Fruit fly (Drosophila melanogaster) whole organism, embryonic: Measurements from ENCODE around the gene CG13039.

Experiments
- Atf-2 ChIP-seq: fragments of 200-800 bp; sonication (Bioruptor generic); optimal IDR thresholded peaks from 2 replicates; lab custom pipeline; 2016; ENCODE audit warnings: missing biosample characterization, missing genetic modification characterization
- CG14050 ChIP-seq: fragments of 200-800 bp; sonication (Bioruptor generic); IDR thresholded peaks from 3 replicates; pipeline ENCODE4 v1.3.6; 2022; ENCODE audit warnings: missing biosample characterization, missing genetic modification characterization
- CG16863 ChIP-seq: fragments of 200-800 bp; sonication (Bioruptor generic); optimal IDR thresholded peaks from 3 replicates; lab custom pipeline; 2016; ENCODE audit warnings: missing biosample characterization, missing genetic modification characterization
- CG2116 ChIP-seq: fragments of 200-800 bp; sonication (Bioruptor generic); optimal IDR thresholded peaks from 3 replicates; lab custom pipeline; 2018; ENCODE audit warnings: missing biosample characterization, mild to moderate bottlenecking, missing genetic modification characterization
- CG2678 ChIP-seq: fragments of 200-800 bp; sonication (Bioruptor generic); optimal IDR thresholded peaks from 3 replicates; lab custom pipeline; 2019; ENCODE audit warnings: missing biosample characterization, mild to moderate bottlenecking, missing genetic modification characterization, moderate library complexity
- CG30403 ChIP-seq: fragments of 200-800 bp; sonication (Bioruptor generic); optimal IDR thresholded peaks from 3 replicates; lab custom pipeline; 2016; ENCODE audit warnings: missing biosample characterization, missing genetic modification characterization
- CG30431 ChIP-seq: fragments of 200-800 bp; sonication (Bioruptor generic); optimal IDR thresholded peaks from 2 replicates; lab custom pipeline; 2017; ENCODE audit warnings: missing biosample characterization, missing genetic modification characterization
- CG3065 ChIP-seq: fragments of 200-800 bp; sonication (Bioruptor generic); optimal IDR thresholded peaks from 2 replicates; lab custom pipeline; 2016; ENCODE audit warnings: missing biosample characterization, missing genetic modification characterization
- CG31224 ChIP-seq: fragments of 200-800 bp; sonication (Bioruptor generic); IDR thresholded peaks from 2 replicates; pipeline ENCODE4 v1.3.6; 2022; ENCODE audit warnings: missing biosample characterization, missing genetic modification characterization
- CG34376 ChIP-seq: fragments of 200-800 bp; sonication (Bioruptor generic); optimal IDR thresholded peaks from 2 replicates; lab custom pipeline; 2018; ENCODE audit warnings: missing biosample characterization, mild to moderate bottlenecking, missing genetic modification characterization
- CG34422 ChIP-seq: fragments of 200-800 bp; sonication (Bioruptor generic); IDR thresholded peaks from 3 replicates; pipeline ENCODE4 v1.3.6; 2022; ENCODE audit warnings: missing biosample characterization, missing genetic modification characterization
- CG3838 ChIP-seq: fragments of 200-800 bp; sonication (Bioruptor generic); optimal IDR thresholded peaks from 3 replicates; lab custom pipeline; 2016; ENCODE audit warnings: missing biosample characterization, missing genetic modification characterization
- CG42726 ChIP-seq: fragments of 200-800 bp; sonication (Bioruptor generic); IDR thresholded peaks from 2 replicates; pipeline ENCODE4 v1.3.6; 2022; ENCODE audit warnings: missing biosample characterization, missing genetic modification characterization; ENCODE audit not compliant: partially characterized antibody
- CG4424 ChIP-seq: fragments of 200-800 bp; sonication (Bioruptor generic); optimal IDR thresholded peaks from 3 replicates; lab custom pipeline; 2016; ENCODE audit warnings: missing biosample characterization, missing genetic modification characterization
- CG8478 ChIP-seq: fragments of >200 bp; optimal IDR thresholded peaks from 2 replicates; lab custom pipeline; 2018
- CG9932 ChIP-seq: fragments of 200-800 bp; sonication (Bioruptor generic); IDR thresholded peaks from 2 replicates; pipeline ENCODE4 v1.3.6; 2022; ENCODE audit warnings: missing biosample characterization, missing genetic modification characterization
- Dbx ChIP-seq: fragments of 200-800 bp; sonication (Bioruptor generic); IDR thresholded peaks from 3 replicates; pipeline ENCODE4 v1.3.6; 2022; ENCODE audit warnings: missing biosample characterization, missing genetic modification characterization
- Doc3 ChIP-seq: fragments of 200-800 bp; sonication (Bioruptor generic); IDR thresholded peaks from 3 replicates; pipeline ENCODE4 v1.3.6; 2022; ENCODE audit warnings: missing biosample characterization, missing genetic modification characterization; ENCODE audit not compliant: partially characterized antibody
- Drgx ChIP-seq: fragments of 200-800 bp; sonication (Bioruptor generic); IDR thresholded peaks from 2 replicates; pipeline ENCODE4 v1.3.6; 2022; ENCODE audit warnings: missing biosample characterization, missing genetic modification characterization
- Elba2 ChIP-seq: fragments of 200-800 bp; sonication (Bioruptor generic); optimal IDR thresholded peaks from 3 replicates; lab custom pipeline; 2016; ENCODE audit warnings: missing biosample characterization, missing genetic modification characterization
- HmgD ChIP-seq: fragments of 200-800 bp; sonication (Bioruptor generic); optimal IDR thresholded peaks from 3 replicates; lab custom pipeline; 2016; ENCODE audit warnings: missing biosample characterization, missing genetic modification characterization
- Hr39 ChIP-seq: fragments of >200 bp; optimal IDR thresholded peaks from 2 replicates; lab custom pipeline; 2017
- Hr78 ChIP-seq, 2 experiments: fragments of 200-800 bp in 1 of 2; fragments of >200 bp in 1 of 2; sonication (Bioruptor generic) in 1 of 2; optimal IDR thresholded peaks; 2 replicates each; lab custom pipeline; 2017 to 2019; ENCODE audit warnings: missing biosample characterization in 2 of 2, missing genetic modification characterization in 2 of 2, mild to moderate bottlenecking in 1 of 2, moderate library complexity in 1 of 2
- Hsf ChIP-seq: fragments of 200-800 bp; sonication (Bioruptor generic); optimal IDR thresholded peaks from 3 replicates; lab custom pipeline; 2016; ENCODE audit warnings: missing biosample characterization, missing genetic modification characterization
- Med ChIP-seq: fragments of 200-800 bp; sonication (Bioruptor generic); peaks from one replicate; lab custom pipeline; 2016; ENCODE audit warnings: missing biosample characterization, missing genetic modification characterization, mild to moderate bottlenecking, inconsistent platforms, moderate library complexity
- Oaz ChIP-seq: fragments of 200-800 bp; sonication (Bioruptor generic); IDR thresholded peaks from 2 replicates; pipeline ENCODE4 v1.3.6; 2022; ENCODE audit warnings: missing biosample characterization, missing genetic modification characterization
- Sox100B ChIP-seq: fragments of 200-800 bp; sonication (Bioruptor generic); optimal IDR thresholded peaks from 3 replicates; lab custom pipeline; 2018; ENCODE audit warnings: missing biosample characterization, mild to moderate bottlenecking, missing genetic modification characterization
- TFAM ChIP-seq: fragments of 200-800 bp; sonication (Bioruptor generic); optimal IDR thresholded peaks from 2 replicates; lab custom pipeline; 2017; ENCODE audit warnings: missing biosample characterization, missing genetic modification characterization, inconsistent platforms
- ato ChIP-seq: fragments of 200-800 bp; sonication (Bioruptor generic); IDR thresholded peaks from 2 replicates; pipeline ENCODE4 v1.3.6; 2022; ENCODE audit warnings: missing biosample characterization, missing genetic modification characterization; ENCODE audit not compliant: partially characterized antibody
- danr ChIP-seq: fragments of 200-800 bp; sonication (Bioruptor generic); IDR thresholded peaks from 2 replicates; pipeline ENCODE4 v1.3.6; 2022; ENCODE audit warnings: missing biosample characterization, missing genetic modification characterization
- grau ChIP-seq: fragments of 200-800 bp; optimal IDR thresholded peaks from 3 replicates; lab custom pipeline; 2019; ENCODE audit warnings: missing biosample characterization, mild to moderate bottlenecking, missing genetic modification characterization, moderate library complexity
- gt ChIP-seq: fragments of 200-800 bp; sonication (Bioruptor generic); IDR thresholded peaks from 2 replicates; pipeline ENCODE4 v1.3.6; 2022; ENCODE audit warnings: missing biosample characterization, missing genetic modification characterization
- hb ChIP-seq: fragments of 200-800 bp; sonication (Bioruptor generic); IDR thresholded peaks from 3 replicates; pipeline ENCODE4 v1.3.6; 2022; ENCODE audit warnings: missing biosample characterization, missing genetic modification characterization; ENCODE audit not compliant: partially characterized antibody
- kah ChIP-seq: fragments of 200-800 bp; sonication (Bioruptor generic); optimal IDR thresholded peaks from 2 replicates; lab custom pipeline; 2018; ENCODE audit warnings: missing biosample characterization, mild to moderate bottlenecking, missing genetic modification characterization
- lbe ChIP-seq: fragments of 200-800 bp; sonication (Bioruptor generic); optimal IDR thresholded peaks from 2 replicates; lab custom pipeline; 2016; ENCODE audit warnings: missing biosample characterization, mild to moderate bottlenecking, missing genetic modification characterization
- nom ChIP-seq: fragments of 200-800 bp; sonication (Bioruptor generic); optimal IDR thresholded peaks from 2 replicates; lab custom pipeline; 2017; ENCODE audit warnings: missing biosample characterization, missing genetic modification characterization, mild to moderate bottlenecking, moderate library complexity, missing genetic modification reagents
- otp ChIP-seq: fragments of 200-800 bp; sonication (Bioruptor generic); IDR thresholded peaks from 3 replicates; pipeline ENCODE4, ENCODE4 v1.3.6; 2022; ENCODE audit warnings: missing biosample characterization, missing genetic modification characterization
- repo ChIP-seq: fragments of 200-800 bp; sonication (Bioruptor generic); optimal IDR thresholded peaks from 2 replicates; lab custom pipeline; 2016; ENCODE audit warnings: missing biosample characterization, missing genetic modification characterization
- slou ChIP-seq: fragments of 200-800 bp; sonication (Bioruptor generic); optimal IDR thresholded peaks from 3 replicates; lab custom pipeline; 2016; ENCODE audit warnings: missing biosample characterization, missing genetic modification characterization
- so ChIP-seq: fragments of 200-800 bp; sonication (Bioruptor generic); IDR thresholded peaks from 3 replicates; pipeline ENCODE4 v1.3.6; 2022; ENCODE audit warnings: missing biosample characterization, missing genetic modification characterization
- tgo ChIP-seq: fragments of 200-800 bp; sonication (Bioruptor generic); IDR thresholded peaks from 3 replicates; pipeline ENCODE4 v1.3.6; 2022; ENCODE audit warnings: missing biosample characterization, missing genetic modification characterization
- tll ChIP-seq, 2 experiments: fragments of 200-800 bp in 1 of 2; fragments of >200 bp in 1 of 2; sonication (Bioruptor generic) in 1 of 2; optimal IDR thresholded peaks; 2 replicates each; lab custom pipeline; 2017 to 2019; ENCODE audit warnings: missing biosample characterization in 2 of 2, missing genetic modification characterization in 2 of 2, mild to moderate bottlenecking in 1 of 2, moderate library complexity in 1 of 2
- tna ChIP-seq: fragments of 200-800 bp; sonication (Bioruptor generic); IDR thresholded peaks from 2 replicates; pipeline ENCODE4 v1.3.6; 2022; ENCODE audit warnings: missing biosample characterization, missing genetic modification characterization; ENCODE audit not compliant: partially characterized antibody
- trem ChIP-seq: fragments of 200-800 bp; optimal IDR thresholded peaks from 3 replicates; lab custom pipeline; 2019; ENCODE audit warnings: missing biosample characterization, mild to moderate bottlenecking, missing genetic modification characterization, moderate library complexity
- unc-4 ChIP-seq: fragments of 200-800 bp; sonication (Bioruptor generic); IDR thresholded peaks from 2 replicates; pipeline ENCODE4 v1.3.6; 2022; ENCODE audit warnings: missing biosample characterization, missing genetic modification characterization; ENCODE audit not compliant: partially characterized antibody
- unpg ChIP-seq: fragments of 200-800 bp; sonication (Bioruptor generic); optimal IDR thresholded peaks from 3 replicates; lab custom pipeline; 2018; ENCODE audit warnings: missing biosample characterization, mild to moderate bottlenecking, missing genetic modification characterization, moderate library complexity
- vnd ChIP-seq: fragments of 200-800 bp; sonication (Bioruptor generic); IDR thresholded peaks from 3 replicates; pipeline ENCODE4 v1.3.6; 2022; ENCODE audit warnings: missing biosample characterization, missing genetic modification characterization; ENCODE audit not compliant: partially characterized antibody

Gene CG13039

DNA sequence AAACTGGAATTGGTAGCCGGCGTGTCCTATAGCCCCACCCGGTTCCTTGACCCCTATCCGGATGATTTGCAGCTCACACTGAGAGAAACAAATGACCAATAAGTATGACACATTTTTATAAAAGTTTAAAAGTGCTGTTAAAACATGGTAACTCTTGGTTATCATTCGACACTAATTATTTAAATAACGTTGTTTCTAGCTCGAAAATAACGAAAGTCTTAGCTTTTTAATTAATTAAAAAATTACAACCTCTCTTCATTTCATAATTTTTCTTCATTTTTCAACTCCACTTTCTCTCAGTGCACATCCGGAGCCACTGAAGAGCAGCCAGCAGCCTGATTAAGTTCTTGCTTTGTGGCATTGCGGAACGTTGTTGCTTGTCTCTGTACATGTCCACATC lies 37.6 kb upstream of the CG13039 start (continued):
- TF ChIP-seq CG30431 (GFP tag; lab: Kevin White, UChicago), result no peak
- TF ChIP-seq Atf-2 (GFP tag; lab: Kevin White, UChicago), result no peak
- no peak for TF ChIP-seq trem (tag; lab: Kevin White, UChicago)
- TF ChIP-seq CG34376 (GFP tag; lab: Kevin White, UChicago), result no peak
- peak; percentile 6 for TF ChIP-seq Hsf (GFP tag; lab: Kevin White, UChicago)
- no peak for TF ChIP-seq CG2116 (GFP tag; lab: Kevin White, UChicago)
- TF ChIP-seq Sox100B (GFP tag; lab: Kevin White, UChicago), result peak; percentile 6
- peak; percentile 47 for TF ChIP-seq lbe (GFP tag; lab: Kevin White, UChicago)
- no peak for TF ChIP-seq CG2678 (tag; lab: Kevin White, UChicago)
- peak; percentile 5 for TF ChIP-seq grau (tag; lab: Kevin White, UChicago)
- no peak for TF ChIP-seq so (GFP tag; lab: Robert Waterston, UW)
- no peak for TF ChIP-seq tll (GFP tag; optimal IDR thresholded peaks at IDR 0.05; lab: Kevin White, UChicago)
- TF ChIP-seq CG16863 (GFP tag; lab: Kevin White, UChicago), result no peak
- no peak for TF ChIP-seq repo (GFP tag; lab: Kevin White, UChicago)

DNA sequence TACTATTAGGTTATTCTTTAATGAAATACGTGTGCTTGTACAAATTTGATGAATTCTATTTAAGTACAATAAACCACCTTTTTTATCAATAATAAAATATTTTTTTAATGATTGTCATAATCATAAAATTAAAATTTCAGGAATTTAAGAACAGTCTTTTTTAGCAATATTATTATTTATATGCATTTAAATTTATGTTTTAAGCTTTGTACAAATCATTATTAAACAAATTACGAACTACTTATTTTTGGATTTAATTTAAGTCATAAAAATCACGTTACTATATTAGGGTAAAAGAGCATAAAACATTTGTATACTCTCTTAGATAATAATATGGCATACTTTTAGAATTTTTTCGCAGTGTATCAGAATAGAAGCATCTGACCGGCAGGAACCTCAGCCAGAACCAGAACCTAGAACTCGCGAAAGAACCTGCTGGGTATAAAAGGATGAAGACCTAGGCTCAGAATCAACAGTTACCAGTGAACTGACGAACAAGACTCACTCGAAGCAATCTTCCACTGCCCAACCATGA lies 35.6 kb upstream of the CG13039 start, which contains the start of gene Cpr72Ea:
Gene Cpr72Ea, plus strand, starts transcription at position 485 of the 535 bp plus-strand sequence.
- TF ChIP-seq slou (GFP tag; lab: Kevin White, UChicago) (no peak), vnd (GFP tag; lab: Robert Waterston, UW) (no peak), HmgD (GFP tag; lab: Kevin White, UChicago) (no peak), Dbx (GFP tag; lab: Robert Waterston, UW) (no peak), Doc3 (no peak), CG14050 (GFP tag; lab: Robert Waterston, UW) (no peak), Hr78 (GFP tag; optimal IDR thresholded peaks at IDR 0.05; lab: Kevin White, UChicago) (no peak), unpg (GFP tag; lab: Kevin White, UChicago) (no peak), Hr39 (lab: Kevin White, UChicago) (no peak), CG3065 (GFP tag; lab: Kevin White, UChicago) (no peak)
- TF ChIP-seq, all 482 proteins: peak for 0

DNA sequence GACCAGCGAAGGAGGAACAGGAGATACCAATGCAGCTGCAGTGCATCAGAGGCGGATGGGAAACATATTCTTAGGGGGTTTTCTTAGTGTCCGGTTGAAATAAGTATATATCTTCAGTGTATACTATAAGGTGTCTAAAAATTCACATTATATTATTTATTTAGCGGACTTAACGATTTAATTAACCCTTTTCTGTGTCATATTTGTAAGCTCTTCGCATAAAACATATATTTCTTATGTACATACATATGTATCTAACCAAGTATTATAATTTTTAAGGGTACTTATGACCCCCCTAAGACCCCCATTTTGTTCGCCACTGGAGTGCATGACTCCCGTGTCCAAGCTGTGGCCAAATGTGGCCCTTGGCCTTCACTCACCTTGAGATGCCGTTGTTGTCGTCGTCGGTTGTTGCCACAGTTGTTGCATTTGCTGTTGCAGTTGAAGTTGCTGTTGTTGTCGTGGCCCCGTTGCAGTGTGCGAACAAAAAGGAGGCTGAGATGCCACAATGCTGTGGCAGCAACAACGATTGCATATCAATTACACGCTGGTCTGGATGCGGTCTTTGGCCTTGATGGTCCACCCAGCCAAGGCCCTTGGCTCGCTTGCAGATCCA lies 34.7 kb upstream of the CG13039 start:
- TF ChIP-seq nom (GFP tag; lab: Kevin White, UChicago) (peak; percentile 94), Drgx (GFP tag; lab: Robert Waterston, UW) (peak; percentile 21; the same call in 1 of the 2 replicates), CG3838 (no peak), kah (GFP tag; lab: Kevin White, UChicago) (no peak), otp (no peak), danr (GFP tag; lab: Robert Waterston, UW) (no peak), HmgD (GFP tag; lab: Kevin White, UChicago) (no peak), ato (no peak), Elba2 (GFP tag; lab: Kevin White, UChicago) (no peak), CG42726 (no peak), gt (no peak), CG30403 (GFP tag; lab: Kevin White, UChicago) (no peak), hb (GFP tag; lab: Robert Waterston, UW) (0 out of 3 replicates have a peak, but pooled peaks have one; percentile 28), Dbx (GFP tag; lab: Robert Waterston, UW) (0 out of 3 replicates have a peak, but pooled peaks have one; percentile 12), CG31224 (no peak), unc-4 (GFP tag; lab: Robert Waterston, UW) (no peak), tgo (GFP tag; lab: Robert Waterston, UW) (no peak), Med (GFP tag; lab: Kevin White, UChicago) (peak; percentile 57), TFAM (no peak), CG8478 (peak; percentile 45), CG4424 (GFP tag; lab: Kevin White, UChicago) (no peak), Oaz (GFP tag; lab: Robert Waterston, UW) (no peak), CG9932 (GFP tag; lab: Robert Waterston, UW) (0 out of 2 replicates have a peak, but pooled peaks have one; percentile 12), CG34422 (GFP tag; lab: Robert Waterston, UW) (no peak), tna (GFP tag; lab: Robert Waterston, UW) (no peak)
